Fruit fly (Drosophila melanogaster) whole organism, prepupa: ENCODE results near the gene CG32267.

Experiments
- Blimp-1 ChIP-seq: fragments of 200-800 bp; sonication (Bioruptor generic); optimal IDR thresholded peaks from 3 replicates; lab custom pipeline; 2017; ENCODE audit warnings: missing biosample characterization, missing genetic modification characterization, mild to moderate bottlenecking, moderate library complexity, missing genetic modification reagents
- CG10631 ChIP-seq: fragments of 200-800 bp; sonication (Bioruptor generic); optimal IDR thresholded peaks from 2 replicates; lab custom pipeline; 2016; ENCODE audit warnings: missing biosample characterization, missing genetic modification characterization
- CG11762 ChIP-seq: fragments of 200-800 bp; sonication (Bioruptor generic); optimal IDR thresholded peaks from 3 replicates; lab custom pipeline; 2016; ENCODE audit warnings: missing biosample characterization, missing genetic modification characterization; ENCODE audit not compliant: insufficient read depth
- CG11902 ChIP-seq: fragments of 200-800 bp; sonication (Bioruptor generic); optimal IDR thresholded peaks from 3 replicates; lab custom pipeline; 2016; ENCODE audit warnings: missing biosample characterization, missing genetic modification characterization
- CG1621 ChIP-seq: fragments of 200-800 bp; sonication (Bioruptor generic); optimal IDR thresholded peaks from 3 replicates; lab custom pipeline; 2018; ENCODE audit warnings: missing biosample characterization, mild to moderate bottlenecking, missing genetic modification characterization
- CG3032 ChIP-seq: fragments of 200-800 bp; optimal IDR thresholded peaks from 2 replicates; lab custom pipeline; 2019; ENCODE audit warnings: missing biosample characterization, mild to moderate bottlenecking, missing genetic modification characterization, moderate library complexity
- CG31627 ChIP-seq: fragments of 200-800 bp; sonication (Bioruptor generic); optimal IDR thresholded peaks from 3 replicates; lab custom pipeline; 2016; ENCODE audit warnings: missing biosample characterization, missing genetic modification characterization
- CG32006 ChIP-seq: fragments of 200-800 bp; sonication (Bioruptor generic); optimal IDR thresholded peaks from 3 replicates; lab custom pipeline; 2017; ENCODE audit warnings: missing biosample characterization, mild to moderate bottlenecking, missing genetic modification characterization
- CG4318 ChIP-seq: fragments of 200-800 bp; sonication (Bioruptor generic); optimal IDR thresholded peaks from 3 replicates; lab custom pipeline; 2017; ENCODE audit warnings: missing biosample characterization, mild to moderate bottlenecking, missing genetic modification characterization
- CG6276 ChIP-seq: fragments of 200-800 bp; sonication (Bioruptor generic); optimal IDR thresholded peaks from 2 replicates; lab custom pipeline; 2017; ENCODE audit warnings: missing biosample characterization, mild to moderate bottlenecking, missing genetic modification characterization
- CG6792 ChIP-seq: fragments of 200-800 bp; sonication (Bioruptor generic); optimal IDR thresholded peaks from 3 replicates; lab custom pipeline; 2016; ENCODE audit warnings: missing biosample characterization, missing genetic modification characterization
- CG6854 ChIP-seq: fragments of 200-800 bp; sonication (Bioruptor generic); optimal IDR thresholded peaks from 2 replicates; lab custom pipeline; 2017; ENCODE audit warnings: missing biosample characterization, mild to moderate bottlenecking, missing genetic modification characterization
- CG7368 ChIP-seq: fragments of 200-800 bp; sonication (Bioruptor generic); optimal IDR thresholded peaks from 3 replicates; lab custom pipeline; 2016; ENCODE audit warnings: missing biosample characterization, missing genetic modification characterization
- CG8119 ChIP-seq: fragments of 200-800 bp; sonication (Bioruptor generic); IDR thresholded peaks from 3 replicates; pipeline ENCODE4 v1.3.6; 2022; ENCODE audit warnings: missing biosample characterization, missing genetic modification characterization
- CG8632 ChIP-seq: fragments of 200-800 bp; sonication (Bioruptor generic); optimal IDR thresholded peaks from 3 replicates; lab custom pipeline; 2016; ENCODE audit warnings: missing biosample characterization, missing genetic modification characterization
- CG9139 ChIP-seq: fragments of 200-800 bp; sonication (Bioruptor generic); optimal IDR thresholded peaks from 3 replicates; lab custom pipeline; 2017; ENCODE audit warnings: missing biosample characterization, mild to moderate bottlenecking, missing genetic modification characterization
- Eip78C ChIP-seq: fragments of 200-800 bp; sonication (Bioruptor generic); peaks from one replicate; lab custom pipeline; 2016; ENCODE audit warnings: missing biosample characterization, missing genetic modification characterization
- Eip93F ChIP-seq: fragments of 200-800 bp; sonication (Bioruptor generic); optimal IDR thresholded peaks from 2 replicates; lab custom pipeline; 2016; ENCODE audit warnings: missing biosample characterization, mild to moderate bottlenecking, missing genetic modification characterization
- Ets21C ChIP-seq: fragments of 200-800 bp; sonication (Bioruptor generic); optimal IDR thresholded peaks from 3 replicates; lab custom pipeline; 2016; ENCODE audit warnings: missing biosample characterization, missing genetic modification characterization
- Ets96B ChIP-seq: fragments of 200-800 bp; optimal IDR thresholded peaks from 2 replicates; lab custom pipeline; 2019; ENCODE audit warnings: missing biosample characterization, mild to moderate bottlenecking, missing genetic modification characterization, moderate library complexity
- Gug ChIP-seq: fragments of 200-800 bp; sonication (Bioruptor generic); IDR thresholded peaks from 2 replicates; pipeline ENCODE4 v1.3.6; 2022; ENCODE audit warnings: missing biosample characterization, missing genetic modification characterization
- Hr38 ChIP-seq: sonication (Bioruptor generic); optimal IDR thresholded peaks from 2 replicates; lab custom pipeline; 2016; ENCODE audit warnings: missing biosample characterization, missing genetic modification characterization
- Hr4 ChIP-seq: fragments of 200-800 bp; sonication (Bioruptor generic); optimal IDR thresholded peaks from 3 replicates; lab custom pipeline; 2016; ENCODE audit warnings: missing biosample characterization, missing genetic modification characterization
- Lpt ChIP-seq: fragments of 200-800 bp; sonication (Bioruptor generic); optimal IDR thresholded peaks from 3 replicates; lab custom pipeline; 2016; ENCODE audit warnings: missing biosample characterization, missing genetic modification characterization
- Met ChIP-seq: fragments of 200-800 bp; sonication (Bioruptor generic); optimal IDR thresholded peaks from 3 replicates; lab custom pipeline; 2016; ENCODE audit warnings: missing biosample characterization, missing genetic modification characterization
- Sox102F ChIP-seq: fragments of 200-800 bp; sonication (Bioruptor generic); optimal IDR thresholded peaks from 2 replicates; lab custom pipeline; 2016; ENCODE audit warnings: missing biosample characterization, mild to moderate bottlenecking, missing genetic modification characterization
- Sox14 ChIP-seq: fragments of 200-800 bp; sonication (Bioruptor generic); optimal IDR thresholded peaks from 3 replicates; lab custom pipeline; 2016; ENCODE audit warnings: missing biosample characterization, missing genetic modification characterization
- Sox15 ChIP-seq: fragments of 200-800 bp; sonication (Bioruptor generic); optimal IDR thresholded peaks from 3 replicates; lab custom pipeline; 2016; ENCODE audit warnings: missing biosample characterization, missing genetic modification characterization
- achi ChIP-seq: fragments of 200-800 bp; sonication (Bioruptor generic); optimal IDR thresholded peaks from 3 replicates; lab custom pipeline; 2016; ENCODE audit warnings: missing biosample characterization, missing genetic modification characterization
- acj6 ChIP-seq: fragments of 200-800 bp; sonication (Bioruptor generic); optimal IDR thresholded peaks from 3 replicates; lab custom pipeline; 2016; ENCODE audit warnings: missing biosample characterization, missing genetic modification characterization
- cyc ChIP-seq: fragments of 200-800 bp; sonication (Bioruptor generic); optimal IDR thresholded peaks from 3 replicates; lab custom pipeline; 2016; ENCODE audit warnings: missing biosample characterization, missing genetic modification characterization
- dsx ChIP-seq: fragments of 200-800 bp; optimal IDR thresholded peaks from 3 replicates; lab custom pipeline; 2019; ENCODE audit warnings: missing biosample characterization, mild to moderate bottlenecking, missing genetic modification characterization, moderate library complexity; ENCODE audit not compliant: poor library complexity, severe bottlenecking
- eg ChIP-seq: fragments of 200-800 bp; sonication (Bioruptor generic); IDR thresholded peaks from 3 replicates; pipeline ENCODE4 v1.3.6; 2022; ENCODE audit warnings: missing biosample characterization, missing genetic modification characterization
- esn ChIP-seq: fragments of 200-800 bp; sonication (Bioruptor generic); optimal IDR thresholded peaks from 2 replicates; lab custom pipeline; 2016; ENCODE audit warnings: missing biosample characterization, mild to moderate bottlenecking, missing genetic modification characterization, moderate library complexity
- fd59A ChIP-seq: fragments of 200-800 bp; sonication (Bioruptor generic); optimal IDR thresholded peaks from 2 replicates; lab custom pipeline; 2017; ENCODE audit warnings: missing biosample characterization, mild to moderate bottlenecking, missing genetic modification characterization, missing genetic modification reagents
- fkh ChIP-seq: fragments of 200-800 bp; sonication (Bioruptor generic); optimal IDR thresholded peaks from 3 replicates; lab custom pipeline; 2017; ENCODE audit warnings: missing biosample characterization, mild to moderate bottlenecking, missing genetic modification characterization, moderate library complexity
- lz ChIP-seq: fragments of 200-800 bp; sonication (Bioruptor generic); optimal IDR thresholded peaks from 3 replicates; lab custom pipeline; 2016; ENCODE audit warnings: missing biosample characterization, missing genetic modification characterization
- net ChIP-seq: fragments of 200-800 bp; sonication (Bioruptor generic); optimal IDR thresholded peaks from 3 replicates; lab custom pipeline; 2016; ENCODE audit warnings: missing biosample characterization, missing genetic modification characterization
- pdm3 ChIP-seq: fragments of 200-800 bp; sonication (Bioruptor generic); optimal IDR thresholded peaks from 3 replicates; lab custom pipeline; 2016; ENCODE audit warnings: missing biosample characterization, missing genetic modification characterization
- topi ChIP-seq: fragments of 200-800 bp; sonication (Bioruptor generic); optimal IDR thresholded peaks from 3 replicates; lab custom pipeline; 2016; ENCODE audit warnings: missing biosample characterization, missing genetic modification characterization
- vri ChIP-seq: fragments of 200-800 bp; sonication (Bioruptor generic); optimal IDR thresholded peaks from 3 replicates; lab custom pipeline; 2016; ENCODE audit warnings: missing biosample characterization, mild to moderate bottlenecking, missing genetic modification characterization

Gene CG32267

DNA sequence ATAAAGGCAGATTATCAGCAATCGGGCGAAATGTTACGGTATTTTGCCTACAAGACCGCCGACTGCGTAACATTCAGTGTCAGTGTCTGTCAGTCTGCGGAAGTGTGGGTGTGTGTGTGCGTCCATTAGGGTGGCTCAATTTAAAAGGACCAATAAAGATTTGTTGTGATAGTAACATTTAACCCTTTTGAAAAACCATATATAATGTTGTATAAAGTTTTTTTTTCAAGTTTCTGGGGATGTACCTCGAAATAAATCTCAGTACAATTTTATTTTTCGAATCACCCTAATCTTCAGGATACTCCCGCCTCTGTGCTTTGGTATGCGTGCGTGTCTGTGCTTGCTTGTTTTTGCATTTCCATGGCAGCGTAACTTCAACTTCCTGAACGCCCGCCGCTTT is 873 bp upstream of the CG32267 start (continued):
- TF ChIP-seq CG6792 (peak; percentile 51), Gug (GFP tag; lab: Robert Waterston, UW) (0 out of 2 replicates have a peak, but pooled peaks have one; percentile 16), CG6276 (GFP tag; lab: Kevin White, UChicago) (no peak), Met (GFP tag; lab: Kevin White, UChicago) (peak; percentile 67), CG8632 (GFP tag; lab: Kevin White, UChicago) (peak; percentile 20), Ets96B (peak; percentile 65), CG9139 (peak; percentile 7), pdm3 (GFP tag; lab: Kevin White, UChicago) (no peak), vri (GFP tag; lab: Kevin White, UChicago) (peak; percentile 27), CG7368 (peak; percentile 40), CG8119 (peak; percentile 63), Hr4 (peak; percentile 37), eg (GFP tag; lab: Robert Waterston, UW) (peak; percentile 70; the same call in 2 of the 3 replicates), acj6 (peak; percentile 57), CG10631 (GFP tag; lab: Kevin White, UChicago) (peak; percentile 35), CG32006 (GFP tag; lab: Kevin White, UChicago) (no peak), achi (GFP tag; lab: Kevin White, UChicago) (peak; percentile 51), net (GFP tag; lab: Kevin White, UChicago) (peak; percentile 54), Eip93F (GFP tag; lab: Kevin White, UChicago) (no peak), CG6854 (GFP tag; lab: Kevin White, UChicago) (no peak), lz (GFP tag; lab: Kevin White, UChicago) (peak; percentile 30), Eip78C (GFP tag; lab: Kevin White, UChicago) (peak; percentile 71), Lpt (GFP tag; lab: Kevin White, UChicago) (no peak), CG11902 (GFP tag; lab: Kevin White, UChicago) (no peak), CG1621 (tag; lab: Kevin White, UChicago) (peak; percentile 48), Sox14 (peak; percentile 39), Ets21C (GFP tag; lab: Kevin White, UChicago) (peak; percentile 16), dsx (GFP tag; lab: Kevin White, UChicago) (peak; percentile 47), Hr38 (no peak), CG11762 (GFP tag; lab: Kevin White, UChicago) (peak; percentile 4), Blimp-1 (GFP tag; lab: Kevin White, UChicago) (no peak)
- TF ChIP-seq, all 60 proteins: peak for 44

- no peak for TF ChIP-seq fd59A
- TF ChIP-seq vri (GFP tag; lab: Kevin White, UChicago), result peak; percentile 38
- peak; percentile 27 for TF ChIP-seq cyc (GFP tag; lab: Kevin White, UChicago)
- peak; percentile 41 for TF ChIP-seq CG3032 (tag; lab: Kevin White, UChicago)
- TF ChIP-seq CG4318 (GFP tag; lab: Kevin White, UChicago), result no peak
- peak; percentile 97 for TF ChIP-seq fkh (GFP tag; lab: Kevin White, UChicago)
- TF ChIP-seq Eip78C (GFP tag; lab: Kevin White, UChicago), result peak; percentile 60
- peak; percentile 7 for TF ChIP-seq Sox102F (GFP tag; lab: Kevin White, UChicago)
- TF ChIP-seq Sox15 (GFP tag; lab: Kevin White, UChicago), result no peak
- TF ChIP-seq esn (GFP tag; lab: Kevin White, UChicago), result peak; percentile 41
- peak; percentile 40 for TF ChIP-seq lz (GFP tag; lab: Kevin White, UChicago)
- peak; percentile 3 for TF ChIP-seq topi
- TF ChIP-seq Met (GFP tag; lab: Kevin White, UChicago), result no peak
- TF ChIP-seq CG31627 (GFP tag; lab: Kevin White, UChicago), result peak; percentile 31
- TF ChIP-seq Sox14, result peak; percentile 58
- TF ChIP-seq Eip93F (GFP tag; lab: Kevin White, UChicago), result no peak
These were observed 739 bp downstream of the CG32267 start, which contains the start of gene CG14971 for dm6 chr3L:3471174-3471573. TSS of gene CG14971 (minus strand) at chr3L:3471309.
